Fruit fly (Drosophila melanogaster) whole organism, embryonic: ENCODE measurements around the gene CG13921.

ENCODE experiments used
- Antp ChIP-seq: fragments of 200-800 bp; sonication (Bioruptor generic); optimal IDR thresholded peaks from 3 replicates; lab custom pipeline; 2016; ENCODE audit warnings: missing biosample characterization, missing genetic modification characterization
- Bgb ChIP-seq: fragments of 200-800 bp; sonication (Bioruptor generic); IDR thresholded peaks from 2 replicates; pipeline ENCODE4 v1.3.6; 2022; ENCODE audit warnings: missing biosample characterization, missing genetic modification characterization; ENCODE audit not compliant: partially characterized antibody
- CG11398 ChIP-seq: fragments of 200-800 bp; sonication (Bioruptor generic); optimal IDR thresholded peaks from 2 replicates; lab custom pipeline; 2016; ENCODE audit warnings: missing biosample characterization, missing genetic modification characterization
- CG11695 ChIP-seq: fragments of 200-800 bp; sonication (Bioruptor generic); IDR thresholded peaks from 3 replicates; pipeline ENCODE4 v1.3.6; 2022; ENCODE audit warnings: missing biosample characterization, missing genetic modification characterization
- CG12155 ChIP-seq: fragments of 200-800 bp; sonication (Bioruptor generic); optimal IDR thresholded peaks from 3 replicates; lab custom pipeline; 2016; ENCODE audit warnings: missing biosample characterization, missing genetic modification characterization
- CG12219 ChIP-seq: fragments of 200-800 bp; sonication (Bioruptor generic); optimal IDR thresholded peaks from 3 replicates; lab custom pipeline; 2018; ENCODE audit warnings: missing biosample characterization, mild to moderate bottlenecking, missing genetic modification characterization
- CG12744 ChIP-seq: fragments of 200-800 bp; sonication (Bioruptor generic); optimal IDR thresholded peaks from 2 replicates; lab custom pipeline; 2016; ENCODE audit warnings: missing biosample characterization, missing genetic modification characterization
- CG12769 ChIP-seq: fragments of 200-800 bp; sonication (Bioruptor generic); optimal IDR thresholded peaks from 2 replicates; lab custom pipeline; 2019; ENCODE audit warnings: missing biosample characterization, mild to moderate bottlenecking, missing genetic modification characterization, moderate library complexity
- CG14050 ChIP-seq: fragments of 200-800 bp; sonication (Bioruptor generic); IDR thresholded peaks from 3 replicates; pipeline ENCODE4 v1.3.6; 2022; ENCODE audit warnings: missing biosample characterization, missing genetic modification characterization
- CG15514 ChIP-seq: fragments of 200-800 bp; sonication (Bioruptor generic); optimal IDR thresholded peaks from 3 replicates; lab custom pipeline; 2017; ENCODE audit warnings: missing biosample characterization, missing genetic modification characterization, mild to moderate bottlenecking, moderate library complexity, missing genetic modification reagents
- CG17328 ChIP-seq: fragments of 200-800 bp; sonication (Bioruptor generic); IDR thresholded peaks from 2 replicates; pipeline ENCODE4 v1.3.6; 2022; ENCODE audit warnings: missing biosample characterization, missing genetic modification characterization
- CG17829 ChIP-seq: fragments of 200-800 bp; optimal IDR thresholded peaks from 2 replicates; lab custom pipeline; 2019; ENCODE audit warnings: missing biosample characterization, mild to moderate bottlenecking, missing genetic modification characterization, moderate library complexity
- CG1792 ChIP-seq: fragments of 200-800 bp; sonication (Bioruptor generic); optimal IDR thresholded peaks from 2 replicates; lab custom pipeline; 2016; ENCODE audit warnings: missing biosample characterization, missing genetic modification characterization
- CG18262 ChIP-seq: fragments of 200-800 bp; optimal IDR thresholded peaks from 3 replicates; lab custom pipeline; 2019; ENCODE audit warnings: missing biosample characterization, mild to moderate bottlenecking, missing genetic modification characterization, moderate library complexity
- CG2889 ChIP-seq: fragments of 200-800 bp; sonication (Bioruptor generic); IDR thresholded peaks from 3 replicates; pipeline ENCODE4 v1.3.6; 2022; ENCODE audit warnings: missing biosample characterization, missing genetic modification characterization
- CG3726 ChIP-seq: fragments of 200-800 bp; sonication (Bioruptor generic); IDR thresholded peaks from 3 replicates; pipeline ENCODE4, ENCODE4 v1.3.6; 2022; ENCODE audit warnings: missing biosample characterization, missing genetic modification characterization
- CG3847 ChIP-seq: fragments of 200-800 bp; sonication (Bioruptor generic); IDR thresholded peaks from 2 replicates; pipeline ENCODE4 v1.3.6; 2022; ENCODE audit warnings: missing biosample characterization, missing genetic modification characterization
- CG3995 ChIP-seq: fragments of 200-800 bp; sonication (Bioruptor generic); optimal IDR thresholded peaks from 3 replicates; lab custom pipeline; 2016; ENCODE audit warnings: missing biosample characterization, missing genetic modification characterization
- CG4404 ChIP-seq: fragments of 200-800 bp; sonication (Bioruptor generic); IDR thresholded peaks from 2 replicates; pipeline ENCODE4 v1.3.6; 2022; ENCODE audit warnings: missing biosample characterization, missing genetic modification characterization
- CG6654 ChIP-seq: fragments of 200-800 bp; sonication (Bioruptor generic); optimal IDR thresholded peaks from 2 replicates; lab custom pipeline; 2017; ENCODE audit warnings: missing biosample characterization, mild to moderate bottlenecking, missing genetic modification characterization
- CG7745 ChIP-seq: fragments of 200-800 bp; sonication (Bioruptor generic); optimal IDR thresholded peaks from 2 replicates; lab custom pipeline; 2018; ENCODE audit warnings: missing biosample characterization, mild to moderate bottlenecking, missing genetic modification characterization, moderate library complexity
- CG8924 ChIP-seq: fragments of 200-800 bp; optimal IDR thresholded peaks from 3 replicates; lab custom pipeline; 2019; ENCODE audit warnings: missing biosample characterization, mild to moderate bottlenecking, missing genetic modification characterization, moderate library complexity
- Doc2 ChIP-seq: fragments of 200-800 bp; sonication (Bioruptor generic); IDR thresholded peaks from 2 replicates; pipeline ENCODE4 v1.3.6; 2022; ENCODE audit warnings: missing biosample characterization, missing genetic modification characterization
- Doc3 ChIP-seq: fragments of 200-800 bp; sonication (Bioruptor generic); IDR thresholded peaks from 3 replicates; pipeline ENCODE4 v1.3.6; 2022; ENCODE audit warnings: missing biosample characterization, missing genetic modification characterization; ENCODE audit not compliant: partially characterized antibody
- Drgx ChIP-seq: fragments of 200-800 bp; sonication (Bioruptor generic); IDR thresholded peaks from 2 replicates; pipeline ENCODE4 v1.3.6; 2022; ENCODE audit warnings: missing biosample characterization, missing genetic modification characterization
- Oli ChIP-seq: fragments of 200-800 bp; sonication (Bioruptor generic); optimal IDR thresholded peaks from 2 replicates; lab custom pipeline; 2018; ENCODE audit warnings: missing biosample characterization, mild to moderate bottlenecking, missing genetic modification characterization, moderate library complexity
- Ravus ChIP-seq: fragments of 200-800 bp; sonication (Bioruptor generic); IDR thresholded peaks from 2 replicates; pipeline ENCODE4 v1.3.6; 2022; ENCODE audit warnings: missing biosample characterization, missing genetic modification characterization
- Rx ChIP-seq: fragments of 200-800 bp; sonication (Bioruptor generic); IDR thresholded peaks from 2 replicates; pipeline ENCODE4 v1.3.6; 2022; ENCODE audit warnings: missing biosample characterization, missing genetic modification characterization
- Vsx1 ChIP-seq: fragments of 200-800 bp; sonication (Bioruptor generic); optimal IDR thresholded peaks from 2 replicates; lab custom pipeline; 2017; ENCODE audit warnings: missing biosample characterization, mild to moderate bottlenecking, missing genetic modification characterization, missing genetic modification reagents
- Xrp1 ChIP-seq: fragments of 200-800 bp; sonication (Bioruptor generic); IDR thresholded peaks from 2 replicates; pipeline ENCODE4 v1.3.6; 2022; ENCODE audit warnings: missing biosample characterization, missing genetic modification characterization
- bowl ChIP-seq: fragments of 200-800 bp; sonication (Bioruptor generic); IDR thresholded peaks from 2 replicates; pipeline ENCODE4 v1.3.6; 2022; ENCODE audit warnings: missing biosample characterization, missing genetic modification characterization
- chif ChIP-seq, 2 experiments: fragments of 200-800 bp; sonication (Bioruptor generic); optimal IDR thresholded peaks; 3 replicates each; lab custom pipeline; 2016; ENCODE audit warnings: missing biosample characterization in 2 of 2, missing genetic modification characterization in 2 of 2
- danr ChIP-seq: fragments of 200-800 bp; sonication (Bioruptor generic); IDR thresholded peaks from 2 replicates; pipeline ENCODE4 v1.3.6; 2022; ENCODE audit warnings: missing biosample characterization, missing genetic modification characterization
- fd3F ChIP-seq: fragments of 200-800 bp; sonication (Bioruptor generic); optimal IDR thresholded peaks from 2 replicates; lab custom pipeline; 2018; ENCODE audit warnings: missing biosample characterization, mild to moderate bottlenecking, missing genetic modification characterization, moderate library complexity
- ham ChIP-seq: fragments of 200-800 bp; sonication (Bioruptor generic); IDR thresholded peaks from 2 replicates; pipeline ENCODE4 v1.3.6; 2022; ENCODE audit warnings: missing biosample characterization, missing genetic modification characterization
- insv ChIP-seq, 2 experiments: fragments of 200-800 bp; sonication (Bioruptor generic); optimal IDR thresholded peaks; 3 replicates each; lab custom pipeline; 2016 to 2018; ENCODE audit warnings: missing biosample characterization in 2 of 2, missing genetic modification characterization in 2 of 2
- jing ChIP-seq: fragments of 200-800 bp; sonication (Bioruptor generic); optimal IDR thresholded peaks from 2 replicates; lab custom pipeline; 2018; ENCODE audit warnings: missing biosample characterization, mild to moderate bottlenecking, missing genetic modification characterization
- kah ChIP-seq: fragments of 200-800 bp; sonication (Bioruptor generic); optimal IDR thresholded peaks from 2 replicates; lab custom pipeline; 2018; ENCODE audit warnings: missing biosample characterization, mild to moderate bottlenecking, missing genetic modification characterization
- ken ChIP-seq: fragments of 200-800 bp; sonication (Bioruptor generic); IDR thresholded peaks from 3 replicates; pipeline ENCODE4 v1.3.6; 2022; ENCODE audit warnings: missing biosample characterization, missing genetic modification characterization
- lbe ChIP-seq: fragments of 200-800 bp; sonication (Bioruptor generic); optimal IDR thresholded peaks from 2 replicates; lab custom pipeline; 2016; ENCODE audit warnings: missing biosample characterization, mild to moderate bottlenecking, missing genetic modification characterization
- mirr ChIP-seq: fragments of 200-800 bp; sonication (Bioruptor generic); optimal IDR thresholded peaks from 3 replicates; lab custom pipeline; 2018; ENCODE audit warnings: missing biosample characterization, mild to moderate bottlenecking, missing genetic modification characterization
- odd ChIP-seq: fragments of 200-800 bp; sonication (Bioruptor generic); optimal IDR thresholded peaks from 2 replicates; lab custom pipeline; 2017; ENCODE audit warnings: missing biosample characterization, mild to moderate bottlenecking, missing genetic modification characterization
- sens ChIP-seq: fragments of 200-800 bp; sonication (Bioruptor generic); peaks from one replicate; lab custom pipeline; 2016; ENCODE audit warnings: missing biosample characterization, missing genetic modification characterization
- sens-2 ChIP-seq: fragments of 200-800 bp; sonication (Bioruptor generic); IDR thresholded peaks from 2 replicates; pipeline ENCODE4 v1.3.6; 2022; ENCODE audit warnings: missing biosample characterization, missing genetic modification characterization
- sima ChIP-seq: fragments of 200-800 bp; sonication (Bioruptor generic); optimal IDR thresholded peaks from 2 replicates; lab custom pipeline; 2016; ENCODE audit warnings: missing biosample characterization, missing genetic modification characterization
- so ChIP-seq: fragments of 200-800 bp; sonication (Bioruptor generic); IDR thresholded peaks from 3 replicates; pipeline ENCODE4 v1.3.6; 2022; ENCODE audit warnings: missing biosample characterization, missing genetic modification characterization
- sob ChIP-seq: fragments of 200-800 bp; sonication (Bioruptor generic); IDR thresholded peaks from 2 replicates; pipeline ENCODE4 v1.3.6; 2022; ENCODE audit warnings: missing biosample characterization, missing genetic modification characterization
- stwl ChIP-seq: fragments of 200-800 bp; sonication (Bioruptor generic); optimal IDR thresholded peaks from 3 replicates; lab custom pipeline; 2018; ENCODE audit warnings: missing biosample characterization, mild to moderate bottlenecking, missing genetic modification characterization, moderate library complexity
- vvl ChIP-seq: fragments of 200-800 bp; sonication (Bioruptor generic); IDR thresholded peaks from 2 replicates; pipeline ENCODE4 v1.3.6; 2022; ENCODE audit warnings: missing biosample characterization, missing genetic modification characterization

Gene CG13921

DNA sequence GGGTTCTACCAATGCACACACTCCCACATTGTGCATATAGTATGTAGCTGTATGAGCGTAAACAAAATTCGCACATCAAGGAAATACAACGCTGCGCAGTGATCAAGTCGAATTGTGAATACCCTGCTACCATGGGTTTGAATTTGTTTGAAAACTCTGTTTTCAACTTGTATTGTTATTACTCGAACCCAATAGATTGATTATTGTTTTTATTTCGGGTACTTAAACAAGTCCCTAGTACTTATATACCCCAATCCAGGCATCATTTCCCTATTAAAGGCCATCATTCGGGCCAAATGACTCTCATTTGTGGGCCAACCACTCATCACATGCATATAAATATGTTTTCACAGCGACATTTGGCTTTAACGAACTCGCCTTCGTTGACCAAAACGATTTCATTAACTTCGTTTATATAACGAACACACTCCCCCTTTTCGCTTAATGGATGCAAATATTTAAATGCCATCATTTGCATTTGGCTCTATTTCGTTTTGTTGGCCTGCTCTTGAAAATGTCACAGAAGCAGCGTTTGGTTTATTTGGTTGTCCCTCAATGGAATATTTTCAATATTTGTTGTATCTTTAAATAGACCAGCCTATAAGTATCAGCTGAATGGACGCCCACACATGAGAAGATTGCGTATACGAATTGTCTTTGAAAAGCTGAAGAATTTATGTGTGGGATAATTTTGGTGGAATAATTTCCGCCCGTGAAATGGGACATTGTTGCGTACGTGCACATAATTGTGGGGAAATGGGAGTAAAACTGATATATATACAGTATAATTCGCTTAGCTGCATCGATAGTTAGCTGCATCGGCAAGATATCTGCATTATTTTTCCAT, 6.4 kb upstream of the CG13921 start (continued):
- TF ChIP-seq CG3995 (GFP tag; lab: Kevin White, UChicago) (no peak), sens-2 (0 out of 2 replicates have a peak, but pooled peaks have one; percentile 35), sob (GFP tag; lab: Robert Waterston, UW) (peak; percentile 77), Doc2 (GFP tag; lab: Robert Waterston, UW) (peak; percentile 16; the same call in 1 of the 2 replicates), Antp (GFP tag; lab: Kevin White, UChicago) (peak; percentile 57), vvl (peak; percentile 89), Doc3 (GFP tag; lab: Robert Waterston, UW) (no peak), bowl (peak; percentile 74; the same call in 1 of the 2 replicates), CG12769 (peak; percentile 84), CG1792 (GFP tag; lab: Kevin White, UChicago) (no peak), CG14050 (GFP tag; lab: Robert Waterston, UW) (peak; percentile 73; the same call in 2 of the 3 replicates), CG8924 (tag; lab: Kevin White, UChicago) (peak; percentile 61), so (peak; percentile 81), Ravus (peak; percentile 13; the same call in 1 of the 2 replicates), CG12155 (GFP tag; lab: Kevin White, UChicago) (peak; percentile 56), CG18262 (peak; percentile 42), CG3847 (GFP tag; lab: Robert Waterston, UW) (peak; percentile 66; the same call in 1 of the 2 replicates), CG7745 (no peak), CG4404 (GFP tag; lab: Robert Waterston, UW) (peak; percentile 51; the same call in 1 of the 2 replicates), chif (GFP tag; optimal IDR thresholded peaks at IDR 0.05; lab: Kevin White, UChicago) (peak; percentile 44 to 61), insv (GFP tag; optimal IDR thresholded peaks at IDR 0.05; lab: Kevin White, UChicago) (no peak), Vsx1 (no peak), Rx (GFP tag; lab: Robert Waterston, UW) (peak; percentile 74), mirr (no peak), CG17328 (GFP tag; lab: Robert Waterston, UW) (peak; percentile 73; the same call in 1 of the 2 replicates), ham (GFP tag; lab: Robert Waterston, UW) (no peak), CG12744 (peak; percentile 32), lbe (GFP tag; lab: Kevin White, UChicago) (peak; percentile 32), Bgb (GFP tag; lab: Robert Waterston, UW) (no peak), CG11398 (GFP tag; lab: Kevin White, UChicago) (peak; percentile 9), Drgx (GFP tag; lab: Robert Waterston, UW) (peak; percentile 52), CG15514 (GFP tag; lab: Kevin White, UChicago) (no peak), Xrp1 (GFP tag; lab: Robert Waterston, UW) (peak; percentile 63), CG2889 (peak; percentile 67; the same call in 2 of the 3 replicates), CG3726 (GFP tag; lab: Robert Waterston, UW) (peak; percentile 56; the same call in 1 of the 3 replicates), danr (GFP tag; lab: Robert Waterston, UW) (0 out of 2 replicates have a peak, but pooled peaks have one; percentile 29), CG6654 (GFP tag; lab: Kevin White, UChicago) (no peak), ken (GFP tag; lab: Robert Waterston, UW) (peak; percentile 53; the same call in 2 of the 3 replicates), CG11695 (GFP tag; lab: Robert Waterston, UW) (peak; percentile 85), stwl (no peak), sima (GFP tag; lab: Kevin White, UChicago) (no peak), CG17829 (tag; lab: Kevin White, UChicago) (peak; percentile 18), fd3F (GFP tag; lab: Kevin White, UChicago) (peak; percentile 72), odd (GFP tag; lab: Kevin White, UChicago) (peak; percentile 35), CG12219 (GFP tag; lab: Kevin White, UChicago) (peak; percentile 73), Oli (tag; lab: Kevin White, UChicago) (peak; percentile 83), jing (peak; percentile 50), kah (GFP tag; lab: Kevin White, UChicago) (no peak), sens (GFP tag; lab: Kevin White, UChicago) (peak; percentile 86)
